Worm (Caenorhabditis elegans) whole organism, mixed stage, embryonic: ENCODE results near the gene F46B3.16.

Experiments used
- M03D4.4 ChIP-seq: sonication (generic microtip); optimal IDR thresholded peaks from 2 replicates; lab custom pipeline; 2017; ENCODE audit warnings: mild to moderate bottlenecking, missing genetic modification characterization, missing compliant biosample characterization
- bed-3 ChIP-seq: fragments of 200-800 bp; sonication (Bioruptor generic); optimal IDR thresholded peaks from 3 replicates; lab custom pipeline; 2018; ENCODE audit warnings: mild to moderate bottlenecking, missing genetic modification characterization, moderate library complexity, missing compliant biosample characterization
- blmp-1 ChIP-seq: fragments of 150-350 bp; optimal IDR thresholded peaks from 2 replicates; lab custom pipeline; 2014; ENCODE audit warnings: missing biosample characterization, missing genetic modification characterization
- ceh-39 ChIP-seq: fragments of 150-350 bp; optimal IDR thresholded peaks from 2 replicates; lab custom pipeline; 2014; ENCODE audit warnings: missing biosample characterization, missing genetic modification characterization
- ceh-43 ChIP-seq: fragments of 200-800 bp; sonication (Bioruptor generic); optimal IDR thresholded peaks from 2 replicates; lab custom pipeline; 2018; ENCODE audit warnings: mild to moderate bottlenecking, missing genetic modification characterization, moderate library complexity, missing compliant biosample characterization
- ceh-83 ChIP-seq: fragments of 200-800 bp; sonication (Bioruptor generic); optimal IDR thresholded peaks from 2 replicates; lab custom pipeline; 2018; ENCODE audit warnings: mild to moderate bottlenecking, missing genetic modification characterization, missing compliant biosample characterization
- ces-1 ChIP-seq: fragments of 150-350 bp; optimal IDR thresholded peaks from 2 replicates; lab custom pipeline; 2014; ENCODE audit warnings: missing biosample characterization, missing genetic modification reagents, missing genetic modification characterization
- cnd-1 ChIP-seq: fragments of 200-800 bp; sonication (Bioruptor generic); optimal IDR thresholded peaks from 2 replicates; lab custom pipeline; 2018; ENCODE audit warnings: mild to moderate bottlenecking, missing genetic modification characterization, missing compliant biosample characterization
- drap-1 ChIP-seq: fragments of 200-800 bp; sonication (Bioruptor generic); optimal IDR thresholded peaks from 3 replicates; lab custom pipeline; 2018; ENCODE audit warnings: mild to moderate bottlenecking, missing genetic modification characterization, missing compliant biosample characterization
- elt-1 ChIP-seq: sonication (generic microtip); optimal IDR thresholded peaks from 2 replicates; lab custom pipeline; 2017; ENCODE audit warnings: missing genetic modification characterization, mild to moderate bottlenecking, missing compliant biosample characterization, antibody characterized with exemption, moderate library complexity, borderline replicate concordance; ENCODE audit not compliant: insufficient read depth
- elt-3 ChIP-seq: fragments of 150-350 bp; optimal IDR thresholded peaks from 2 replicates; lab custom pipeline; 2014; ENCODE audit warnings: missing biosample characterization, missing genetic modification characterization
- hlh-1 ChIP-seq: fragments of 150-350 bp; optimal IDR thresholded peaks from 2 replicates; lab custom pipeline; 2014; ENCODE audit warnings: missing biosample characterization, missing genetic modification reagents, missing genetic modification characterization
- lsy-2 ChIP-seq: fragments of 150-350 bp; optimal IDR thresholded peaks from 2 replicates; lab custom pipeline; 2014; ENCODE audit warnings: missing biosample characterization, missing genetic modification characterization
- mab-5 ChIP-seq: fragments of 150-350 bp; optimal IDR thresholded peaks from 2 replicates; lab custom pipeline; 2014; ENCODE audit warnings: missing biosample characterization, missing genetic modification characterization
- mls-2 ChIP-seq: sonication (generic microtip); optimal IDR thresholded peaks from 2 replicates; lab custom pipeline; 2016; ENCODE audit warnings: mild to moderate bottlenecking, missing genetic modification characterization, moderate library complexity, missing compliant biosample characterization
- nhr-12 ChIP-seq: fragments of 150-350 bp; optimal IDR thresholded peaks from 2 replicates; lab custom pipeline; 2014; ENCODE audit warnings: missing biosample characterization, missing genetic modification characterization
- nhr-237 ChIP-seq: fragments of 150-350 bp; optimal IDR thresholded peaks from 2 replicates; lab custom pipeline; 2014; ENCODE audit warnings: missing biosample characterization, missing genetic modification characterization
- nhr-28 ChIP-seq: fragments of 150-350 bp; optimal IDR thresholded peaks from 2 replicates; lab custom pipeline; 2014; ENCODE audit warnings: missing biosample characterization, missing genetic modification characterization
- nhr-76 ChIP-seq: sonication (generic microtip); optimal IDR thresholded peaks from 2 replicates; lab custom pipeline; 2017; ENCODE audit warnings: missing biosample characterization, missing genetic modification characterization
- sem-2 ChIP-seq: fragments of 200-800 bp; sonication (Bioruptor generic); optimal IDR thresholded peaks from 2 replicates; lab custom pipeline; 2018; ENCODE audit warnings: mild to moderate bottlenecking, missing genetic modification characterization, missing compliant biosample characterization
- snpc-4 ChIP-seq: fragments of 150-350 bp; optimal IDR thresholded peaks from 2 replicates; lab custom pipeline; 2014; ENCODE audit warnings: missing biosample characterization, missing genetic modification characterization
- sptf-1 ChIP-seq: sonication (generic microtip); optimal IDR thresholded peaks from 2 replicates; lab custom pipeline; 2017; ENCODE audit warnings: mild to moderate bottlenecking, missing genetic modification characterization, moderate library complexity, missing compliant biosample characterization
- tbx-8 ChIP-seq: fragments of 200-800 bp; sonication (Bioruptor generic); optimal IDR thresholded peaks from 2 replicates; lab custom pipeline; 2018; ENCODE audit warnings: mild to moderate bottlenecking, missing genetic modification characterization, moderate library complexity, missing compliant biosample characterization
- unc-120 ChIP-seq: sonication (generic microtip); optimal IDR thresholded peaks from 2 replicates; lab custom pipeline; 2017; ENCODE audit warnings: missing genetic modification characterization, missing compliant biosample characterization; ENCODE audit not compliant: poor library complexity, severe bottlenecking
- unc-39 ChIP-seq: fragments of 150-350 bp; optimal IDR thresholded peaks from 2 replicates; lab custom pipeline; 2014; ENCODE audit warnings: missing biosample characterization, missing genetic modification characterization
- unc-62 ChIP-seq: fragments of 150-350 bp; optimal IDR thresholded peaks from 2 replicates; lab custom pipeline; 2014; ENCODE audit warnings: missing biosample characterization, missing genetic modification reagents, missing genetic modification characterization
- zip-8 ChIP-seq: fragments of 150-350 bp; optimal IDR thresholded peaks from 2 replicates; lab custom pipeline; 2014; ENCODE audit warnings: missing biosample characterization, missing genetic modification characterization
- ztf-11 ChIP-seq: fragments of 150-350 bp; optimal IDR thresholded peaks from 2 replicates; lab custom pipeline; 2014; ENCODE audit warnings: missing biosample characterization, missing genetic modification characterization

Gene F46B3.16

DNA sequence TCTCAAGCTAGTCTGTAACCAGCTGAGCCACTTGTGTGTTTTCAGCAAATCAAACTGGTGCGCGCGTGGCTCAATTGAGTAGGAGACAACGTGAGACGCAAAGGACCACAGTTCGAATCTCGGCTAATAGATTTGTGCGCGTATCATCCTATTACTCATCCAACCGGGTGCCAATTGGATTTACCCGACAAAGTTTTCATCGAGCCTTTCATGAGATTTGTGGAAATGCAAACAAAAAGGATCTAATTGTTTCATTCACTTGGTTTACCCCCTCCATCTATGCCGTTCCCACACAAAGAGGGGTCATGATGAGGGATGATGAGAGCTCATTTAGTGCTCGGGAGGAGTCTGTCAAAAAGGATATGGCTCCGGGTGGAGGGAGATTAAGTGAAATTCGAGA is 20.7 kb downstream of the F46B3.16 start:
- no peak for TF ChIP-seq tbx-8
- TF ChIP-seq ces-1, result peak; percentile 92

DNA sequence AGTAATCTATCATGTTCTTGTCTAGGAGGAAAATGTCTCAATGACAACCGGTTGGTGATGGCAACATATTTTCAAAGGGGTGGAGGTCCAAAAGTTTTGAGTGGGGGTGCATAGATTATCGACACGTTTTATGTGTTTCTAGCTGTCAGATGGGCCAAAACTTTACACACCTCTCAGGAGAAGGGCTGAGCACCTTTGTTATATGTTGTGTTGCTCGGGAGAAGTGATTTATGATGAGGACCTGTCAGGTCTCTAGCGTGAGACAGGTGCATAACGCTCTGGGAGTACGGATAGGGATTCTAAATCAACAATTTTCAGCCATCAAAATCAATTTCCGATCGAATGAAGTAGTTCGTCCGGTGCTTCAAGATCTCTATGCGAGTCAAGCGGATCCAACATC is 22.2 kb downstream of the F46B3.16 start:
- TF ChIP-seq cnd-1, result peak; percentile 1
- TF ChIP-seq hlh-1 (tag; lab: Kevin White, UChicago), result peak; percentile 65
- TF ChIP-seq nhr-28 (tag; lab: Kevin White, UChicago), result no peak
- TF ChIP-seq mab-5 (tag; lab: Kevin White, UChicago), result peak; percentile 69
- TF ChIP-seq unc-62 (GFP tag; lab: Kevin White, UChicago), result peak; percentile 86
- TF ChIP-seq ztf-11 (tag; lab: Kevin White, UChicago), result no peak

ce11 chrV:20660025-20660424 is 25.6 kb downstream of the F46B3.16 start, which contains the start of gene W01F3.2:
TSS of gene W01F3.2 (plus strand) at chrV:20660325.
- TF ChIP-seq snpc-4 (no peak), M03D4.4 (no peak), nhr-28 (tag; lab: Kevin White, UChicago) (no peak), drap-1 (GFP tag; lab: Kevin White, UChicago) (no peak)

DNA sequence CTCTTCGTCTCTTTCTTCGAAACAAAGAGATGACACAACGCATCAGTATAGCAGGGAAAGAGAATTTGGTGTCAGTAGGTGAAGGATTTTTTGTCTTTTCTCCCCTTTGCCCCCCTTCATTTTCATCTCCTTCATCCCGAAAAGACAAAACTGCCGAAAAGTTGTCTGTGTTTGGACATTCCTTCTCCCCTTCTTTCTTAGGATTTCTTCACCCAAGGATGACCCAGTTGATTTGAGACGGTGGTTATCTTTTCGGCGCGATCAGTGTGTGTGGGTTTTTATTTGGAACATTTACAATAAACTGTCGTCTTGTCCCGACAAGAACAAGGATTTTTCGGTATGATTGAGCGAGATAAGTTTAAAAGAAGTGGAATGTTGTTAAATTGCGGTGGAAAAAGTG is 28.0 kb downstream of the F46B3.16 start:
- TF ChIP-seq unc-62 (GFP tag; lab: Kevin White, UChicago) (no peak), sptf-1 (tag; lab: Kevin White, UChicago) (no peak), nhr-12 (no peak), elt-1 (tag; lab: Kevin White, UChicago) (peak; percentile 25)

DNA sequence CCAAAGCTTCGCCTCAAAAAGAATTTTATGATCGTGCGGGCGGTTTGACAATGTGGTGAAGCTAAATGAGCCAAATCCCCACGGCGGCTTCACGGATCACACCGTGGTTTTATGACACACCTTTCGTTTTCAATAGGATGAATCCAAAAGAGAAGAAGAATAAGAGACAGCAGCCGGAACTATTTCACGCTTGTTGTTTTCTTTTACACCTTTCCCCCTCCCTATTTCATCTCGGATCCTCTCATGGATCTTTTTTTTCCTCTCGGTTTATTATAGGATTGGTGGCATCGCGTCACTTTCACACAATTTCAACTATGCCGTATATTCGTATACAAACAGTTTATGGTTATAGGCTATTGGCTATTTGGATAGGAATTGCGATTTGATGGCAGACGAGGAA is 29.3 kb downstream of the F46B3.16 start:
- TF ChIP-seq cnd-1, result no peak
- TF ChIP-seq nhr-237 (tag; lab: Kevin White, UChicago), result no peak
- no peak for TF ChIP-seq elt-3 (tag; lab: Kevin White, UChicago)
- TF ChIP-seq hlh-1 (tag; lab: Kevin White, UChicago), result no peak
- no peak for TF ChIP-seq nhr-12
- no peak for TF ChIP-seq ceh-39
- peak; percentile 18 for TF ChIP-seq blmp-1 (tag; lab: Kevin White, UChicago)

ce11 chrV:20664930-20665329 is 30.5 kb downstream of the F46B3.16 start:
- no peak for TF ChIP-seq mab-5 (tag; lab: Kevin White, UChicago)
- TF ChIP-seq nhr-28 (tag; lab: Kevin White, UChicago), result no peak
- TF ChIP-seq unc-62 (GFP tag; lab: Kevin White, UChicago), result no peak
- no peak for TF ChIP-seq bed-3 (GFP tag; lab: Kevin White, UChicago)
- TF ChIP-seq unc-39 (tag; lab: Kevin White, UChicago), result no peak
- TF ChIP-seq ceh-39, result no peak
- TF ChIP-seq elt-1 (tag; lab: Kevin White, UChicago), result no peak
- TF ChIP-seq sptf-1 (tag; lab: Kevin White, UChicago), result no peak
- peak; percentile 84 for TF ChIP-seq blmp-1 (tag; lab: Kevin White, UChicago)
- TF ChIP-seq ceh-43 (GFP tag; lab: Kevin White, UChicago), result no peak
- TF ChIP-seq snpc-4, result no peak
- TF ChIP-seq tbx-8, result no peak
- TF ChIP-seq zip-8 (tag; lab: Kevin White, UChicago), result peak; percentile 54

ce11 chrV:20666905-20667304 is 32.5 kb downstream of the F46B3.16 start, which contains the start of gene mlt-11:
TSS of gene mlt-11 (plus strand) at chrV:20667205.
- TF ChIP-seq mls-2 (tag; lab: Kevin White, UChicago), result no peak
- no peak for TF ChIP-seq ceh-83 (GFP tag; lab: Kevin White, UChicago)
- TF ChIP-seq nhr-28 (tag; lab: Kevin White, UChicago), result no peak
- TF ChIP-seq bed-3 (GFP tag; lab: Kevin White, UChicago), result no peak
- no peak for TF ChIP-seq M03D4.4
- no peak for TF ChIP-seq nhr-12
- no peak for TF ChIP-seq ceh-39

- TF ChIP-seq sem-2, result peak; percentile 14
- no peak for TF ChIP-seq lsy-2 (tag; lab: Kevin White, UChicago)
- no peak for TF ChIP-seq drap-1 (GFP tag; lab: Kevin White, UChicago)
- no peak for TF ChIP-seq unc-120 (tag; lab: Kevin White, UChicago)
- TF ChIP-seq nhr-76 (tag; lab: Kevin White, UChicago), result no peak
- TF ChIP-seq sptf-1 (tag; lab: Kevin White, UChicago), result no peak
These were observed 36.2 kb downstream of the F46B3.16 start for ce11 chrV:20670625-20671024.
